Worm (Caenorhabditis elegans) whole organism, mixed stage, embryonic: Measurements from ENCODE around the gene irld-50.

Experiments used
- ceh-43 ChIP-seq: fragments of 200-800 bp; sonication (Bioruptor generic); optimal IDR thresholded peaks from 2 replicates; lab custom pipeline; 2018; ENCODE audit warnings: mild to moderate bottlenecking, missing genetic modification characterization, moderate library complexity, missing compliant biosample characterization
- elt-1 ChIP-seq: sonication (generic microtip); optimal IDR thresholded peaks from 2 replicates; lab custom pipeline; 2017; ENCODE audit warnings: missing genetic modification characterization, mild to moderate bottlenecking, missing compliant biosample characterization, antibody characterized with exemption, moderate library complexity, borderline replicate concordance; ENCODE audit not compliant: insufficient read depth
- nhr-28 ChIP-seq: fragments of 150-350 bp; optimal IDR thresholded peaks from 2 replicates; lab custom pipeline; 2014; ENCODE audit warnings: missing biosample characterization, missing genetic modification characterization
- ztf-11 ChIP-seq: fragments of 150-350 bp; optimal IDR thresholded peaks from 2 replicates; lab custom pipeline; 2014; ENCODE audit warnings: missing biosample characterization, missing genetic modification characterization

- TF ChIP-seq ztf-11 (tag; lab: Kevin White, UChicago): no peak
- TF ChIP-seq nhr-28 (tag; lab: Kevin White, UChicago): no peak
- TF ChIP-seq elt-1: no peak
- TF ChIP-seq ceh-43 (GFP tag; lab: Kevin White, UChicago): no peak
These were observed 22.0 kb downstream of the irld-50 start for ce11 chrII:2921860-2922259.
